Worm (Caenorhabditis elegans) whole organism, early embryonic: Measurements from ENCODE around the gene srsx-27.

Source experiments
- ama-1 ChIP-seq: fragments of 150-350 bp; optimal IDR thresholded peaks from 2 replicates; lab custom pipeline; 2014
- flt-1 ChIP-seq: fragments of 200-800 bp; sonication (Bioruptor generic); IDR thresholded peaks from 2 replicates; pipeline ENCODE4 v1.3.6; 2022; ENCODE audit warnings: missing genetic modification characterization, missing compliant biosample characterization
- pes-1 ChIP-seq: fragments of 200-800 bp; sonication (Bioruptor generic); IDR thresholded peaks from 2 replicates; pipeline ENCODE4 v1.3.6; 2022; ENCODE audit warnings: missing genetic modification reagents, missing genetic modification characterization, missing compliant biosample characterization

ce11 chrV:10152278-10152677, 2.5 kb downstream of the srsx-27 start, which contains the start of gene srsx-28:
- TF ChIP-seq ama-1 (lab: Kevin White, UChicago) (no peak), pes-1 (GFP tag; lab: Robert Waterston, UW) (no peak), flt-1 (GFP tag; lab: Robert Waterston, UW) (no peak)
